Worm (Caenorhabditis elegans): Measurements from ENCODE around the gene E02H1.5.

DNA sequence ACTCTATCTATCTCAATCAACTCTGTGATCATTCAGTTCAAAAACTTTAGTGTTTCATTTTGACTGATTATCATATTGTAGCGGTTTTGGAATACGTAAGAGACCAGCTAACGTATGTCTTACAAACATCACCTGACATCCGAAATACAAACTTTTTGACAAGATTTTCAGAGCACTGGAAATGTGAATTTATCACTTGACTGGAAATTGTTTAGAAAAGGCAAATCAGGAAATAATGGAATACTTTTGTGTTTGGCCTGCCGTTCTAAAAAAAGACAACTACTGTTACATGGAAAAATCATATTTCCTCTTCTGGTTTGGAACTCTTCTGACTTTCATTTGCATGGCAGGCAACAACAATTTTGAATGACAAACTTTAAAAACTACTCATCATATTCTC is 43.5 kb upstream of the E02H1.5 start, which contains the start of gene F35H8.12:
- no peak for TF ChIP-seq nhr-28 (tag; optimal IDR thresholded peaks at IDR 0.05)
- TF ChIP-seq nhr-77 (tag; optimal IDR thresholded peaks at IDR 0.05), result no peak
- no peak for TF ChIP-seq nhr-237 (tag; optimal IDR thresholded peaks at IDR 0.05)
- TF ChIP-seq nhr-11 (tag; optimal IDR thresholded peaks at IDR 0.05), result no peak
- TF ChIP-seq F37D6.2 (tag; optimal IDR thresholded peaks at IDR 0.05), result no peak
- no peak for TF ChIP-seq R02D3.7 (tag; optimal IDR thresholded peaks at IDR 0.05)
- no peak for TF ChIP-seq fkh-10 (GFP tag; optimal IDR thresholded peaks at IDR 0.05)
- TF ChIP-seq F10B5.3 (tag; optimal IDR thresholded peaks at IDR 0.05), result no peak
- TF ChIP-seq hlh-11 (tag; optimal IDR thresholded peaks at IDR 0.05), result no peak

Data from whole organism, L4 larva.